Fruit fly (Drosophila melanogaster): ENCODE data around the gene CG32152.

DNA sequence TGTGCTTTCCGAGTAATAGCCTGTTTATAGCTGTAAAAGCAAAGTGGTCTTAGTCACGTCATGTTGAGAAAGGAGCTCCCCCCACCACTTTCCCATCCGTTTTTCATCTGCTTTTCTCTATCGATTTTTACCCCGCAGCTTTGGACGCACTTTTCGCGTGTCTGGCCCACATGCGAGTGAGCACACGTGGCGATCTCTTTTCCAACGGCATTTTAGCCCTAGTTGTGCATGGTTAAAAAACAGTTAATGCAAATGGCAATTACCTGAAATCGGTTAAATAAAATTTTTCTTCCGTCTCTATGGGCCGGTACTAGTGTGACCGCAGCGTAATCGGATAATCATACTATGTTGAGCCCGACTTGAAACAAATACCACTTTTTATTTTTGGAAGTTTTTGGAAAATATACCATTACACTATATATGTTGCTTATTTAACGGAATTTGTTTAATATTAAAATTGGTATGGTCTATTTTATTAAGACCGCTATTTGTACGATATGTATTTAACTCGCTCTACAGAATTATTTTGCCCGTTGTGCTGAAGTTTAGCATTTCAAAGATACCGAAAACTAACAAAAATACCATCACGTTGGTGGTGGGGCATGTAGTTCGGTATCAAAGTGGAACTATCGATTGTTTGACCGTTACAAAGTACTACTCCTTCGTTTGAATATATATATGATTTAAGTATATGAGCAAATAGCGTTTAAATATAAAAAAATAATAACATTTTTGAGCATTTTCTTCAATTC is 31.6 kb downstream of the CG32152 start, which contains the start of gene Zn72D:
- no peak for TF ChIP-seq psq (GFP tag; optimal IDR thresholded peaks at IDR 0.05)
- TF ChIP-seq HLH106 (tag; optimal IDR thresholded peaks at IDR 0.05), result no peak
- no peak for TF ChIP-seq Dfd (GFP tag; optimal IDR thresholded peaks at IDR 0.05)
- TF ChIP-seq Hr83 (GFP tag; optimal IDR thresholded peaks at IDR 0.05; ENCODE audit: poor library complexity, severe bottlenecking), result no peak
- no peak for TF ChIP-seq Dif (GFP tag; optimal IDR thresholded peaks at IDR 0.05; ENCODE audit: partially characterized antibody)
- TF ChIP-seq h (GFP tag; optimal IDR thresholded peaks at IDR 0.05), result no peak
- TF ChIP-seq pan (optimal IDR thresholded peaks at IDR 0.05), result no peak

All from whole organism, wandering third instar larva.